Worm (Caenorhabditis elegans) whole organism, young adult: ENCODE data around the gene clec-167.

Source experiments
- B0019.2 ChIP-seq: fragments of 200-800 bp; sonication (Bioruptor generic); conservative IDR thresholded peaks from 2 replicates; pipeline ENCODE4 v1.3.6; 2022; ENCODE audit warnings: missing genetic modification reagents, missing genetic modification characterization, missing compliant biosample characterization
- B0261.1 ChIP-seq: sonication (generic microtip); optimal IDR thresholded peaks from 2 replicates; lab custom pipeline; 2016; ENCODE audit warnings: mild to moderate bottlenecking, missing genetic modification characterization, moderate library complexity, missing compliant biosample characterization
- B0336.3 ChIP-seq: fragments of 200-800 bp; sonication (Bioruptor generic); IDR thresholded peaks from 2 replicates; pipeline ENCODE4 v1.3.6; 2022; ENCODE audit warnings: missing genetic modification characterization, missing compliant biosample characterization
- C06A6.2 ChIP-seq: fragments of 200-800 bp; sonication (Bioruptor generic); conservative IDR thresholded peaks from 2 replicates; pipeline ENCODE4 v1.3.6; 2022; ENCODE audit warnings: missing genetic modification characterization, missing compliant biosample characterization
- F22D6.2 ChIP-seq: sonication (generic microtip); optimal IDR thresholded peaks from 2 replicates; lab custom pipeline; 2016; ENCODE audit warnings: mild to moderate bottlenecking, missing genetic modification characterization, missing compliant biosample characterization
- F23B12.7 ChIP-seq: sonication (generic microtip); optimal IDR thresholded peaks from 2 replicates; lab custom pipeline; 2017; ENCODE audit warnings: missing genetic modification characterization, mild to moderate bottlenecking, missing compliant biosample characterization, antibody characterized with exemption, moderate library complexity; ENCODE audit not compliant: insufficient read depth
- F33H1.4 ChIP-seq: fragments of 200-800 bp; sonication (Bioruptor generic); IDR thresholded peaks from 2 replicates; pipeline ENCODE4 v1.3.6; 2022; ENCODE audit warnings: missing genetic modification reagents, missing genetic modification characterization, missing compliant biosample characterization
- K11D2.4 ChIP-seq: fragments of 200-800 bp; sonication (Bioruptor generic); IDR thresholded peaks from 2 replicates; pipeline ENCODE4 v1.3.6; 2022; ENCODE audit warnings: missing genetic modification reagents, missing genetic modification characterization, missing compliant biosample characterization
- Y53G8AR.9 ChIP-seq: fragments of 200-800 bp; sonication (Bioruptor generic); conservative IDR thresholded peaks from 2 replicates; pipeline ENCODE4 v1.3.6; 2022; ENCODE audit warnings: missing genetic modification reagents, missing genetic modification characterization, missing compliant biosample characterization
- Y67H2A.10 ChIP-seq: fragments of 200-800 bp; sonication (Bioruptor generic); conservative IDR thresholded peaks from 2 replicates; pipeline ENCODE4 v1.3.6; 2022; ENCODE audit warnings: missing genetic modification reagents, missing genetic modification characterization, missing compliant biosample characterization
- atf-7 ChIP-seq: sonication (generic microtip); optimal IDR thresholded peaks from 2 replicates; lab custom pipeline; 2017; ENCODE audit warnings: mild to moderate bottlenecking, missing genetic modification characterization, missing compliant biosample characterization
- attf-5 ChIP-seq: fragments of 200-800 bp; sonication (Bioruptor generic); optimal IDR thresholded peaks from 2 replicates; lab custom pipeline; 2018; ENCODE audit warnings: mild to moderate bottlenecking, missing genetic modification characterization, missing compliant biosample characterization
- bed-1 ChIP-seq: fragments of 200-800 bp; sonication (Bioruptor generic); IDR thresholded peaks from 2 replicates; pipeline ENCODE4 v1.3.6; 2022; ENCODE audit warnings: missing genetic modification reagents, missing genetic modification characterization, missing compliant biosample characterization
- bed-2 ChIP-seq: fragments of 200-800 bp; sonication (Bioruptor generic); IDR thresholded peaks from 2 replicates; pipeline ENCODE4 v1.3.6; 2022; ENCODE audit warnings: missing genetic modification reagents, missing genetic modification characterization, missing compliant biosample characterization
- ccch-3 ChIP-seq: fragments of 200-800 bp; sonication (Bioruptor generic); optimal IDR thresholded peaks from 2 replicates; lab custom pipeline; 2018; ENCODE audit warnings: mild to moderate bottlenecking, missing genetic modification characterization, missing compliant biosample characterization
- ceh-100 ChIP-seq: fragments of 200-800 bp; sonication (Bioruptor generic); IDR thresholded peaks from 2 replicates; pipeline ENCODE4 v1.3.6; 2022; ENCODE audit warnings: missing genetic modification reagents, missing genetic modification characterization, missing compliant biosample characterization
- ceh-58 ChIP-seq: fragments of 200-800 bp; sonication (Bioruptor generic); IDR thresholded peaks from 2 replicates; pipeline ENCODE4 v1.3.6; 2022; ENCODE audit warnings: missing genetic modification characterization, missing compliant biosample characterization
- ceh-91 ChIP-seq: fragments of 200-800 bp; sonication (Bioruptor generic); IDR thresholded peaks from 2 replicates; pipeline ENCODE4 v1.3.6; 2022; ENCODE audit warnings: missing genetic modification reagents, missing genetic modification characterization, missing compliant biosample characterization
- die-1 ChIP-seq: sonication (generic microtip); optimal IDR thresholded peaks from 2 replicates; lab custom pipeline; 2016; ENCODE audit warnings: missing genotype, mild to moderate bottlenecking, missing genetic modification characterization, missing compliant biosample characterization
- dpl-1 ChIP-seq: fragments of 150-350 bp; optimal IDR thresholded peaks from 2 replicates; lab custom pipeline; 2014; ENCODE audit warnings: missing biosample characterization, missing genetic modification reagents, missing genetic modification characterization
- efl-1 ChIP-seq: fragments of 150-350 bp; optimal IDR thresholded peaks from 2 replicates; lab custom pipeline; 2014; ENCODE audit warnings: missing biosample characterization, missing genetic modification reagents, missing genetic modification characterization
- egrh-3 ChIP-seq: fragments of 200-800 bp; sonication (Bioruptor generic); IDR thresholded peaks from 2 replicates; pipeline ENCODE4 v1.3.6; 2022; ENCODE audit warnings: missing genetic modification reagents, missing genetic modification characterization, missing compliant biosample characterization
- ets-4 ChIP-seq: fragments of 200-800 bp; sonication (Bioruptor generic); optimal IDR thresholded peaks from 2 replicates; lab custom pipeline; 2018; ENCODE audit warnings: mild to moderate bottlenecking, missing genetic modification characterization, missing compliant biosample characterization
- gei-17 ChIP-seq: fragments of 200-800 bp; sonication (Bioruptor generic); optimal IDR thresholded peaks from 2 replicates; lab custom pipeline; 2018; ENCODE audit warnings: mild to moderate bottlenecking, missing genetic modification characterization, missing compliant biosample characterization
- him-1 ChIP-seq: sonication (generic microtip); optimal IDR thresholded peaks from 2 replicates; lab custom pipeline; 2016; ENCODE audit warnings: missing genotype, missing genetic modification reagents, missing genetic modification characterization, missing compliant biosample characterization
- hmg-1.2 ChIP-seq: fragments of 200-800 bp; sonication (Bioruptor generic); IDR thresholded peaks from 2 replicates; pipeline ENCODE4 v1.3.6; 2022; ENCODE audit warnings: missing genetic modification reagents, missing genetic modification characterization, missing compliant biosample characterization
- let-607 ChIP-seq, 2 experiments: fragments of 200-800 bp in 1 of 2; sonication (Bioruptor generic) in 1 of 2; sonication (generic microtip) in 1 of 2; optimal IDR thresholded peaks; 2 replicates each; lab custom pipeline; 2016 to 2018; ENCODE audit warnings: mild to moderate bottlenecking in 2 of 2, missing compliant biosample characterization in 2 of 2, missing genetic modification characterization in 2 of 2, moderate library complexity in 2 of 2, missing genotype in 1 of 2
- lin-40 ChIP-seq: sonication (generic microtip); optimal IDR thresholded peaks from 2 replicates; lab custom pipeline; 2016; ENCODE audit warnings: missing genetic modification characterization, mild to moderate bottlenecking, missing compliant biosample characterization, missing genotype, missing genetic modification reagents
- lin-54 ChIP-seq: fragments of 200-800 bp; sonication (Bioruptor generic); optimal IDR thresholded peaks from 2 replicates; lab custom pipeline; 2018; ENCODE audit warnings: mild to moderate bottlenecking, missing genetic modification characterization, missing compliant biosample characterization
- lsl-1 ChIP-seq: fragments of 200-800 bp; sonication (Bioruptor generic); optimal IDR thresholded peaks from 2 replicates; lab custom pipeline; 2018; ENCODE audit warnings: mild to moderate bottlenecking, missing genetic modification characterization, moderate library complexity, missing compliant biosample characterization
- madf-3 ChIP-seq: fragments of 200-800 bp; sonication (Bioruptor generic); IDR thresholded peaks from 2 replicates; pipeline ENCODE4 v1.3.6; 2022; ENCODE audit warnings: missing genetic modification reagents, missing genetic modification characterization, missing compliant biosample characterization
- mcd-1 ChIP-seq: fragments of 200-800 bp; sonication (Bioruptor generic); IDR thresholded peaks from 2 replicates; pipeline ENCODE4 v1.3.6; 2022; ENCODE audit warnings: missing genetic modification reagents, missing genetic modification characterization, missing compliant biosample characterization
- mel-28 ChIP-seq: sonication (generic microtip); optimal IDR thresholded peaks from 2 replicates; lab custom pipeline; 2016; ENCODE audit warnings: borderline replicate concordance, mild to moderate bottlenecking, missing genetic modification characterization, missing compliant biosample characterization
- nfyb-1 ChIP-seq: fragments of 200-800 bp; sonication (Bioruptor generic); IDR thresholded peaks from 2 replicates; pipeline ENCODE4 v1.3.6; 2022; ENCODE audit warnings: missing genetic modification reagents, missing genetic modification characterization, missing compliant biosample characterization
- nhr-80 ChIP-seq: sonication (generic microtip); optimal IDR thresholded peaks from 2 replicates; lab custom pipeline; 2016; ENCODE audit warnings: missing genetic modification characterization, missing compliant biosample characterization
- pha-4 ChIP-seq: fragments of 150-350 bp; sonication (generic microtip); optimal IDR thresholded peaks from 2 replicates; lab custom pipeline; 2014; ENCODE audit warnings: missing biosample characterization, missing genetic modification reagents, missing genetic modification characterization
- snpc-4 ChIP-seq, 5 experiments: fragments of 150-350 bp in 1 of 5; sonication (generic microtip) in 4 of 5; optimal IDR thresholded peaks; 2 replicates each; lab custom pipeline; 2014 to 2018; ENCODE audit warnings: missing genetic modification characterization in 5 of 5, missing biosample characterization in 3 of 5, antibody characterized with exemption in 2 of 5, mild to moderate bottlenecking in 2 of 5, missing compliant biosample characterization in 2 of 5, missing genotype in 2 of 5, moderate library complexity in 2 of 5, missing genetic modification reagents in 1 of 5
- tlf-1 ChIP-seq: fragments of 200-800 bp; sonication (Bioruptor generic); optimal IDR thresholded peaks from 2 replicates; lab custom pipeline; 2018; ENCODE audit warnings: mild to moderate bottlenecking, missing genetic modification characterization, missing compliant biosample characterization
- unc-62 ChIP-seq: fragments of 150-350 bp; optimal IDR thresholded peaks from 2 replicates; lab custom pipeline; 2014; ENCODE audit warnings: missing biosample characterization, missing genetic modification reagents, missing genetic modification characterization
- ztf-28 ChIP-seq: fragments of 200-800 bp; sonication (Bioruptor generic); IDR thresholded peaks from 2 replicates; pipeline ENCODE4 v1.3.6; 2022; ENCODE audit warnings: missing genetic modification reagents, missing genetic modification characterization, missing compliant biosample characterization

Gene clec-167

ce11 chrIV:1246762-1247436, 8.6 kb downstream of the clec-167 start, which contains the start of the genes clec-165 and F38A1.11:
clec-165 (minus strand) TSS chrIV:1246886.
F38A1.11 (plus strand) TSS chrIV:1247386.
- TF ChIP-seq lin-54 (GFP tag; lab: Kevin White, UChicago), result no peak
- TF ChIP-seq nhr-80 (tag; lab: Kevin White, UChicago), result peak; percentile 25
- TF ChIP-seq B0019.2 (GFP tag; lab: Robert Waterston, UW), result no peak
- no peak for TF ChIP-seq ceh-58 (GFP tag; lab: Robert Waterston, UW)

ce11 chrIV:1245244-1245643, 10.3 kb downstream of the clec-167 start, which contains the start of gene F38A1.9:
F38A1.9 (minus strand) TSS chrIV:1245344.
- TF ChIP-seq F33H1.4 (GFP tag; lab: Robert Waterston, UW), result no peak
- TF ChIP-seq ceh-58 (GFP tag; lab: Robert Waterston, UW), result no peak
- TF ChIP-seq unc-62 (GFP tag; lab: Kevin White, UChicago), result no peak
- no peak for TF ChIP-seq madf-3
- TF ChIP-seq Y53G8AR.9 (GFP tag; lab: Robert Waterston, UW), result no peak
- no peak for TF ChIP-seq C06A6.2 (GFP tag; lab: Robert Waterston, UW)
- no peak for TF ChIP-seq ccch-3 (GFP tag; lab: Kevin White, UChicago)
- TF ChIP-seq lsl-1 (GFP tag; lab: Kevin White, UChicago), result no peak
- TF ChIP-seq nhr-80 (tag; lab: Kevin White, UChicago), result no peak

ce11 chrIV:1243295-1243694, 12.2 kb downstream of the clec-167 start, which contains the start of gene F38A1.15:
F38A1.15 (minus strand) TSS chrIV:1243395.
- TF ChIP-seq ceh-100 (GFP tag; lab: Robert Waterston, UW) (no peak), mel-28 (tag; lab: Kevin White, UChicago) (no peak), hmg-1.2 (no peak), F33H1.4 (GFP tag; lab: Robert Waterston, UW) (no peak), B0261.1 (tag; lab: Kevin White, UChicago) (no peak), F22D6.2 (no peak), tlf-1 (GFP tag; lab: Kevin White, UChicago) (no peak), B0336.3 (GFP tag; lab: Robert Waterston, UW) (no peak), ceh-91 (no peak), attf-5 (GFP tag; lab: Kevin White, UChicago) (no peak), pha-4 (tag; lab: Kevin White, UChicago) (no peak)

- TF ChIP-seq mcd-1 (GFP tag; lab: Robert Waterston, UW), result peak; percentile 50; the same call in 1 of the 2 replicates
- no peak for TF ChIP-seq gei-17 (GFP tag; lab: Kevin White, UChicago)
- TF ChIP-seq snpc-4 (GFP tag; optimal IDR thresholded peaks at IDR 0.05; lab: Kevin White, UChicago), result no peak
- TF ChIP-seq snpc-4 (tag; optimal IDR thresholded peaks at IDR 0.05; lab: Kevin White, UChicago), result no peak
- TF ChIP-seq lin-54 (GFP tag; lab: Kevin White, UChicago), result peak; percentile 56
- TF ChIP-seq Y67H2A.10 (GFP tag; lab: Robert Waterston, UW), result no peak
- peak; percentile 6 for TF ChIP-seq F23B12.7 (tag; lab: Kevin White, UChicago)
- TF ChIP-seq lin-40 (tag; lab: Kevin White, UChicago), result no peak
- no peak for TF ChIP-seq ets-4 (GFP tag; lab: Kevin White, UChicago)
- TF ChIP-seq die-1 (tag; lab: Kevin White, UChicago), result no peak
- no peak for TF ChIP-seq K11D2.4 (GFP tag; lab: Robert Waterston, UW)
- no peak for TF ChIP-seq nfyb-1 (GFP tag; lab: Robert Waterston, UW)
- no peak for TF ChIP-seq bed-2 (GFP tag; lab: Robert Waterston, UW)
- peak; percentile 47 for TF ChIP-seq efl-1 (GFP tag; lab: Kevin White, UChicago)
- TF ChIP-seq bed-1 (GFP tag; lab: Robert Waterston, UW), result no peak
- TF ChIP-seq ztf-28, result no peak
- no peak for TF ChIP-seq atf-7 (tag; lab: Kevin White, UChicago)
- peak; percentile 97 to 98 for TF ChIP-seq let-607 (tag; optimal IDR thresholded peaks at IDR 0.05; lab: Kevin White, UChicago)
- peak; percentile 41 for TF ChIP-seq dpl-1
- no peak for TF ChIP-seq F22D6.2
- TF ChIP-seq B0019.2 (GFP tag; lab: Robert Waterston, UW), result no peak
- no peak for TF ChIP-seq egrh-3
- TF ChIP-seq him-1 (tag; lab: Kevin White, UChicago), result peak; percentile 45
Measured at ce11 chrIV:1239686-1240085, 15.8 kb downstream of the clec-167 start, which contains the start of gene F38A1.8. F38A1.8 (minus strand) TSS chrIV:1239852.
